Fruit fly (Drosophila melanogaster): Measurements from ENCODE around the gene NTPase.

The NTPase gene

DNA sequence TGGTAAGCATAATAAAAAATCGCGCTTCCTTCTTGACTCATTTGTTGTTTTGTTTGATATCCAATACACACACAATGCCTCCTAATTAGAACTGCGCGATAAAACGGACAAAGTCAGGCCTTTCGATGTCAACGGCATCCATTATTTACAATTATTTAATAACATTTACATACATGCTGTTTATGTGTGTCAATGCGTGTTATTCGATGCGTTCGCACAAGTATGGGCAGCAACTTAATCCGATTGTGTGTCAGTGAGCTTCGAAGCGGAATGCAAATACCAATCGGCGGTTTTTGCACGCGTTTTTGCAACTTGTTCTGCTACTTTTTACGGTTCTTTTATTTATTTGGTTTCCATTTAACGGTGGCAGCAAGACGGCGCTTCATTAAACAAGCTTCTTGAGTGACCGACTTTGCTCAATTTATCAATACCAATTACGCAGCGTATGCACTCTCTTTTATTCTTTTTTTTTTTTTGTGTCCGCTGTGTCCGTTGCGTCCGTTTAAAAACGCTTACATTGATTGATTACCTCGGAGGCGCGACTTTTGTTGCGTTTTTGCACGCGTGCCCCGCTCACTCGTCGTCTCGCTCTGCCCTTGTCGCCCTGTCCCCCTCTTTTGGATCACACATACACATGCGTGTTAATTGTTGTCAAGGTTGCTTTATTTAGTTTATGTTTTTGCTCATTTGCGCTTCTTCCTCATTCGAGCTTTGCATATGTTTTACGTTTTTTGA, 18.8 kb upstream of the NTPase start:
- TF ChIP-seq Hnf4 (GFP tag; optimal IDR thresholded peaks at IDR 0.05) (peak; percentile 8), GATAd (GFP tag; optimal IDR thresholded peaks at IDR 0.05) (peak; percentile 50), Dfd (GFP tag; optimal IDR thresholded peaks at IDR 0.05) (no peak), woc (GFP tag; optimal IDR thresholded peaks at IDR 0.05) (no peak), Myc (optimal IDR thresholded peaks at IDR 0.05) (no peak), HLH106 (tag; optimal IDR thresholded peaks at IDR 0.05) (no peak), Jra (GFP tag; optimal IDR thresholded peaks at IDR 0.05) (no peak), N (GFP tag; optimal IDR thresholded peaks at IDR 0.05) (no peak), Sp1 (GFP tag; optimal IDR thresholded peaks at IDR 0.05) (no peak), br (GFP tag; optimal IDR thresholded peaks at IDR 0.05) (no peak), sv (GFP tag; optimal IDR thresholded peaks at IDR 0.05) (no peak), ey (GFP tag; optimal IDR thresholded peaks at IDR 0.05) (no peak), sage (GFP tag; optimal IDR thresholded peaks at IDR 0.05) (no peak), OdsH (GFP tag; optimal IDR thresholded peaks at IDR 0.05) (peak; percentile 11)

DNA sequence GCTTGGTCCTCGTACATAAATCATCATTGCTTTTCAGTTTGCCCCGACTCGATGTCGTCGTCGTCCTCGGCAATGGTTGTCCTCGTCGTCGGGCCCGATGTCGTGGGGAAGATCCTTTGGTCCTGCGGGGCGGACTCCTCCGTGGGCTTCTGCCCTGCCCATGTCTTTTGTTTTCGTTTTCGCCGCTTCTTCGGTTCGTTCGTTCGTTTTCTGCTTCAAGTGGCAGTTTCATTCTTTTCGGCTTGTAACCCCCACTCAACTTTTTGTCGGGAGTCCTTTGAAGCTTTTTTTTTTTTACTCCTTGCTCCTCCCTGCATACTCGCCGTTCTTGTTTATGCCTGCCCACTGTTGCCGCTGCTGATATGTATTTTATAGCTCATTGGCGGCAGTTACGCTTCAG, 18.0 kb upstream of the NTPase start:
- TF ChIP-seq Sp1 (GFP tag; optimal IDR thresholded peaks at IDR 0.05) (no peak), Dfd (GFP tag; optimal IDR thresholded peaks at IDR 0.05) (no peak), N (GFP tag; optimal IDR thresholded peaks at IDR 0.05) (no peak), foxo (GFP tag; optimal IDR thresholded peaks at IDR 0.05) (no peak), HLH106 (tag; optimal IDR thresholded peaks at IDR 0.05) (no peak), Jra (GFP tag; optimal IDR thresholded peaks at IDR 0.05) (no peak), CrebA (GFP tag; optimal IDR thresholded peaks at IDR 0.05; ENCODE audit: borderline replicate concordance) (no peak), Dif (GFP tag; optimal IDR thresholded peaks at IDR 0.05; ENCODE audit: partially characterized antibody) (no peak), Abd-B (GFP tag; optimal IDR thresholded peaks at IDR 0.05) (no peak), Hnf4 (GFP tag; optimal IDR thresholded peaks at IDR 0.05) (no peak), tai (GFP tag; optimal IDR thresholded peaks at IDR 0.05) (no peak), fru (GFP tag; optimal IDR thresholded peaks at IDR 0.05) (no peak), CG32264 (GFP tag; optimal IDR thresholded peaks at IDR 0.05) (no peak)

DNA sequence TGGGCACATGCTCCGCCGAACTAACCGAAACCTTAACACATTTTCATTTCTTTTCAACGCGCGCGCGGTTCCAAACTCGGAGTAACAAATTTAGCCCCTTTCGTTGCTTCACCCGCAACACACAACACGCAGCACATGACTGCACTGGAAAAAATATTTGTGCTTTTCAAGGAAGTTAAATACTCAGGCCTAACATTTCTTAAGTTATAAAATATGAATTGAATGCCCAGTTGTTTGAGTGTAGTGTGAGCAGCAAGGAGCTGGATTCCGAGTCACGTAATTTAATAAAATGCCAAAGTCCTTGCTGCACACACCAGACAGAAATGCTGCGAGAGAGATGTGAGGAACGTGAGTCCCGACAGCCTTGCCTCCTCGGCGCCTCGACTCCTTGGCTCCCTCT, 15.8 kb upstream of the NTPase start:
- no peak for TF ChIP-seq ey (GFP tag; optimal IDR thresholded peaks at IDR 0.05)
- peak in 1 of 2 experiments; percentile 0 for TF ChIP-seq foxo (GFP tag; optimal IDR thresholded peaks at IDR 0.05)
- no peak for TF ChIP-seq Dfd (GFP tag; optimal IDR thresholded peaks at IDR 0.05)
- TF ChIP-seq CG9705 (GFP tag; optimal IDR thresholded peaks at IDR 0.05) = no peak
- TF ChIP-seq HLH106 (tag; optimal IDR thresholded peaks at IDR 0.05) = no peak
- TF ChIP-seq jim (GFP tag; optimal IDR thresholded peaks at IDR 0.05) = no peak
- no peak for TF ChIP-seq sage (GFP tag; optimal IDR thresholded peaks at IDR 0.05)

DNA sequence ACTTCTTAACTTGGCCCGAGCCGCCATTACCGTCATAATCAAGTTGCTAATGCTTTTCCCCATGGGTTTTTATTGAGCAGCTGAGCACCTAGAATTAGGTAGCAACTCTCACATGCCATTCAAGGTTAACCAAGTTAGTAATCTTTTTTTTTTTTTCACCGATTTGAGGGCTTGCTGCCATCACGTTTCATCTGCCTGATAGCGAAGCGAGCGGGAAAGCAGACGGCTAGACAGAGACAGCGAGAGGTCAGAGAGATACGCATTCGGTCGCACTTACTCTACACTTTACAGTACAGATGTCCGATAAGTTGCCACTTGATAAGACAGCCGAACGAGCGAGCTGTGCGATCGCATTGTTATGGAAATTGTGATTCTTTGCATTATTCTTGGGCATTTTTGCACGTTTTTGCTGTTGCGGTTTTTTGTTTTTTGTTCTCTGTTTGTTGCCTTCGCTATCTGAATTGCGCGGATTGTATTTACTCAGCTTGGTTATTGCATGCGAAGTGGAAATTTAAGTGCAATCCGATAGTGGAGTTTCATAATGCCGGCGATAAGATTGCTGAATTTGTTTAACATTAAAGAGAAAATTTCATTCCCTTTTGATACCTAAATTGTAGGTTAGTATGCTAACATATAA, 14.9 kb upstream of the NTPase start:
- TF ChIP-seq sv (GFP tag; optimal IDR thresholded peaks at IDR 0.05) = no peak
- TF ChIP-seq GATAd (GFP tag; optimal IDR thresholded peaks at IDR 0.05) = no peak
- no peak for TF ChIP-seq CrebA (GFP tag; optimal IDR thresholded peaks at IDR 0.05; ENCODE audit: borderline replicate concordance)
- TF ChIP-seq fru (GFP tag; optimal IDR thresholded peaks at IDR 0.05) = no peak
- no peak for TF ChIP-seq foxo (GFP tag; optimal IDR thresholded peaks at IDR 0.05)
- TF ChIP-seq CG9705 (GFP tag; optimal IDR thresholded peaks at IDR 0.05) = no peak
- TF ChIP-seq Sp1 (GFP tag; optimal IDR thresholded peaks at IDR 0.05) = no peak
- TF ChIP-seq CG32264 (GFP tag; optimal IDR thresholded peaks at IDR 0.05) = no peak
- no peak for TF ChIP-seq Dif (GFP tag; optimal IDR thresholded peaks at IDR 0.05; ENCODE audit: partially characterized antibody)
- TF ChIP-seq dmrt93B (GFP tag; optimal IDR thresholded peaks at IDR 0.05) = no peak
- TF ChIP-seq pan (optimal IDR thresholded peaks at IDR 0.05) = no peak
- no peak for TF ChIP-seq Rel (GFP tag; optimal IDR thresholded peaks at IDR 0.05)
- TF ChIP-seq Rel (tag; optimal IDR thresholded peaks at IDR 0.05) = peak; percentile 54
- no peak for TF ChIP-seq Hnf4 (GFP tag; optimal IDR thresholded peaks at IDR 0.05)
- no peak for TF ChIP-seq HLH106 (tag; optimal IDR thresholded peaks at IDR 0.05)
- no peak for TF ChIP-seq Dfd (GFP tag; optimal IDR thresholded peaks at IDR 0.05)
- no peak for TF ChIP-seq Vsx2 (GFP tag; optimal IDR thresholded peaks at IDR 0.05; ENCODE audit: partially characterized antibody)
- no peak for TF ChIP-seq N (GFP tag; optimal IDR thresholded peaks at IDR 0.05)
- no peak for TF ChIP-seq OdsH (GFP tag; optimal IDR thresholded peaks at IDR 0.05)
- TF ChIP-seq psq (GFP tag; optimal IDR thresholded peaks at IDR 0.05) = peak; percentile 30
- TF ChIP-seq Hr83 (GFP tag; optimal IDR thresholded peaks at IDR 0.05; ENCODE audit: poor library complexity, severe bottlenecking) = no peak
- peak; percentile 89 for TF ChIP-seq h (GFP tag; optimal IDR thresholded peaks at IDR 0.05)
- no peak for TF ChIP-seq tai (GFP tag; optimal IDR thresholded peaks at IDR 0.05)
- TF ChIP-seq Mio (GFP tag; optimal IDR thresholded peaks at IDR 0.05) = no peak
- TF ChIP-seq jim (GFP tag; optimal IDR thresholded peaks at IDR 0.05) = no peak
